Worm (Caenorhabditis elegans): ENCODE data around the gene glb-17.

ce11 chrX:9537538-9538172 is 39.2 kb downstream of the glb-17 start:
- TF ChIP-seq skn-1 (tag; optimal IDR thresholded peaks at IDR 0.05), result no peak
- no peak for TF ChIP-seq aly-2 (tag; optimal IDR thresholded peaks at IDR 0.05)
- peak; percentile 96 for TF ChIP-seq blmp-1 (tag; optimal IDR thresholded peaks at IDR 0.05)
